Worm (Caenorhabditis elegans) whole organism, L2 larva: ENCODE results near the gene R166.2.

ENCODE experiments used
- C34F6.9 ChIP-seq: fragments of 150-350 bp; optimal IDR thresholded peaks from 2 replicates; lab custom pipeline; 2014; ENCODE audit warnings: missing biosample characterization, missing genetic modification characterization
- F13H6.1 ChIP-seq: sonication (generic microtip); optimal IDR thresholded peaks from 2 replicates; lab custom pipeline; 2016; ENCODE audit warnings: missing genetic modification characterization, missing compliant biosample characterization
- R02D3.7 ChIP-seq: fragments of 150-350 bp; optimal IDR thresholded peaks from 2 replicates; lab custom pipeline; 2014; ENCODE audit warnings: missing biosample characterization, missing genetic modification characterization
- Y55F3AM.14 ChIP-seq: fragments of 200-800 bp; sonication (Bioruptor generic); optimal IDR thresholded peaks from 2 replicates; lab custom pipeline; 2018; ENCODE audit warnings: mild to moderate bottlenecking, missing genetic modification characterization, missing compliant biosample characterization
- ZK546.5 ChIP-seq: sonication (generic microtip); optimal IDR thresholded peaks from 2 replicates; lab custom pipeline; 2017; ENCODE audit warnings: missing biosample characterization, missing genetic modification characterization
- alr-1 ChIP-seq: fragments of 150-350 bp; optimal IDR thresholded peaks from 2 replicates; lab custom pipeline; 2014; ENCODE audit warnings: missing biosample characterization, missing genetic modification characterization
- aly-2 ChIP-seq: fragments of 150-350 bp; optimal IDR thresholded peaks from 2 replicates; lab custom pipeline; 2014; ENCODE audit warnings: missing biosample characterization, missing genetic modification characterization
- ama-1 ChIP-seq: fragments of 150-350 bp; optimal IDR thresholded peaks from 2 replicates; lab custom pipeline; 2018; ENCODE audit warnings: inconsistent platforms
- blmp-1 ChIP-seq: sonication (generic microtip); optimal IDR thresholded peaks from 2 replicates; lab custom pipeline; 2017; ENCODE audit warnings: missing genetic modification characterization, mild to moderate bottlenecking, missing compliant biosample characterization, antibody characterized with exemption, moderate library complexity; ENCODE audit not compliant: insufficient read depth
- ceh-16 ChIP-seq: fragments of 150-350 bp; optimal IDR thresholded peaks from 2 replicates; lab custom pipeline; 2014; ENCODE audit warnings: missing biosample characterization, missing genetic modification characterization
- ceh-82 ChIP-seq: fragments of 150-350 bp; optimal IDR thresholded peaks from 2 replicates; lab custom pipeline; 2014; ENCODE audit warnings: missing biosample characterization, missing genetic modification characterization
- crh-2 ChIP-seq: sonication (generic microtip); optimal IDR thresholded peaks from 2 replicates; lab custom pipeline; 2017; ENCODE audit warnings: missing biosample characterization, missing genetic modification characterization
- dmd-4 ChIP-seq: sonication (generic microtip); optimal IDR thresholded peaks from 2 replicates; lab custom pipeline; 2017; ENCODE audit warnings: missing biosample characterization, missing genetic modification characterization
- egl-27 ChIP-seq: sonication (generic microtip); optimal IDR thresholded peaks from 3 replicates; lab custom pipeline; 2017; ENCODE audit warnings: missing biosample characterization, missing genetic modification reagents, missing genetic modification characterization
- elt-1 ChIP-seq: fragments of 150-350 bp; optimal IDR thresholded peaks from 2 replicates; lab custom pipeline; 2014; ENCODE audit warnings: missing biosample characterization, missing genetic modification characterization
- elt-3 ChIP-seq: sonication (generic microtip); optimal IDR thresholded peaks from 2 replicates; lab custom pipeline; 2017; ENCODE audit warnings: missing biosample characterization, missing genetic modification characterization
- fos-1 ChIP-seq: fragments of 150-350 bp; optimal IDR thresholded peaks from 2 replicates; lab custom pipeline; 2014; ENCODE audit warnings: missing biosample characterization, missing genetic modification characterization
- lin-11 ChIP-seq: fragments of 150-350 bp; sonication (generic microtip); optimal IDR thresholded peaks from 2 replicates; lab custom pipeline; 2014; ENCODE audit warnings: missing biosample characterization, missing genetic modification characterization, inconsistent platforms, mixed read lengths
- lin-13 ChIP-seq: fragments of 150-350 bp; optimal IDR thresholded peaks from 2 replicates; lab custom pipeline; 2014; ENCODE audit warnings: missing biosample characterization, missing genetic modification reagents, missing genetic modification characterization
- lin-39 ChIP-seq: fragments of 150-350 bp; optimal IDR thresholded peaks from 2 replicates; lab custom pipeline; 2014; ENCODE audit warnings: missing biosample characterization, missing genetic modification reagents, missing genetic modification characterization
- lsy-2 ChIP-seq, 2 experiments: fragments of 150-350 bp in 1 of 2; sonication (generic microtip) in 1 of 2; optimal IDR thresholded peaks; 2 replicates each; lab custom pipeline; 2014 to 2017; ENCODE audit warnings: missing biosample characterization in 2 of 2, missing genetic modification characterization in 2 of 2
- mab-5 ChIP-seq: fragments of 150-350 bp; optimal IDR thresholded peaks from 2 replicates; lab custom pipeline; 2014; ENCODE audit warnings: missing biosample characterization, missing genetic modification characterization
- mbf-1 ChIP-seq: sonication (generic microtip); optimal IDR thresholded peaks from 2 replicates; lab custom pipeline; 2017; ENCODE audit warnings: missing biosample characterization, missing genetic modification characterization
- nhr-10 ChIP-seq: sonication (generic microtip); optimal IDR thresholded peaks from 2 replicates; lab custom pipeline; 2017; ENCODE audit warnings: missing biosample characterization, missing genetic modification characterization
- nhr-11 ChIP-seq: fragments of 150-350 bp; optimal IDR thresholded peaks from 2 replicates; lab custom pipeline; 2014; ENCODE audit warnings: missing biosample characterization, missing genetic modification characterization
- nhr-129 ChIP-seq: fragments of 150-350 bp; optimal IDR thresholded peaks from 2 replicates; lab custom pipeline; 2014; ENCODE audit warnings: missing biosample characterization, missing genetic modification characterization
- nhr-21 ChIP-seq: fragments of 150-350 bp; optimal IDR thresholded peaks from 2 replicates; lab custom pipeline; 2014; ENCODE audit warnings: missing biosample characterization, missing genetic modification characterization
- nhr-23 ChIP-seq: fragments of 150-350 bp; optimal IDR thresholded peaks from 2 replicates; lab custom pipeline; 2014; ENCODE audit warnings: missing biosample characterization, missing genetic modification reagents, missing genetic modification characterization
- nhr-237 ChIP-seq: fragments of 150-350 bp; optimal IDR thresholded peaks from 2 replicates; lab custom pipeline; 2014; ENCODE audit warnings: missing biosample characterization, missing genetic modification characterization
- nhr-6 ChIP-seq: fragments of 150-350 bp; optimal IDR thresholded peaks from 2 replicates; lab custom pipeline; 2014; ENCODE audit warnings: missing biosample characterization, missing genetic modification characterization
- nhr-77 ChIP-seq: fragments of 150-350 bp; optimal IDR thresholded peaks from 2 replicates; lab custom pipeline; 2014; ENCODE audit warnings: missing biosample characterization, missing genetic modification characterization
- peb-1 ChIP-seq: fragments of 150-350 bp; optimal IDR thresholded peaks from 2 replicates; lab custom pipeline; 2014; ENCODE audit warnings: missing biosample characterization, missing genetic modification characterization
- sem-4 ChIP-seq: fragments of 150-350 bp; optimal IDR thresholded peaks from 2 replicates; lab custom pipeline; 2014; ENCODE audit warnings: missing biosample characterization, missing genetic modification reagents, missing genetic modification characterization
- skn-1 ChIP-seq: sonication (generic microtip); optimal IDR thresholded peaks from 2 replicates; lab custom pipeline; 2017; ENCODE audit warnings: missing biosample characterization, missing genetic modification characterization
- sma-3 ChIP-seq: sonication (generic microtip); optimal IDR thresholded peaks from 2 replicates; lab custom pipeline; 2016; ENCODE audit warnings: missing genetic modification reagents, missing genetic modification characterization, missing compliant biosample characterization
- sma-9 ChIP-seq, 2 experiments: fragments of 150-350 bp in 1 of 2; sonication (generic microtip) in 1 of 2; optimal IDR thresholded peaks; 2 replicates each; lab custom pipeline; 2014 to 2016; ENCODE audit warnings: missing genetic modification characterization in 2 of 2, mild to moderate bottlenecking in 1 of 2, missing biosample characterization in 1 of 2, missing compliant biosample characterization in 1 of 2, missing genetic modification reagents in 1 of 2, moderate library complexity in 1 of 2
- snpc-4 ChIP-seq: fragments of 150-350 bp; optimal IDR thresholded peaks from 2 replicates; lab custom pipeline; 2014; ENCODE audit warnings: missing biosample characterization, missing genetic modification characterization
- unc-39 ChIP-seq: fragments of 150-350 bp; optimal IDR thresholded peaks from 2 replicates; lab custom pipeline; 2014; ENCODE audit warnings: missing biosample characterization, missing genetic modification characterization
- unc-55 ChIP-seq: fragments of 150-350 bp; sonication (generic microtip); optimal IDR thresholded peaks from 3 replicates; lab custom pipeline; 2014; ENCODE audit warnings: missing biosample characterization, missing genetic modification reagents, missing genetic modification characterization
- zag-1 ChIP-seq: fragments of 150-350 bp; optimal IDR thresholded peaks from 2 replicates; lab custom pipeline; 2014; ENCODE audit warnings: missing biosample characterization, missing genetic modification characterization
- ztf-1 ChIP-seq: fragments of 200-800 bp; sonication (Bioruptor generic); conservative IDR thresholded peaks from 2 replicates; pipeline ENCODE4 v1.3.6; 2022; ENCODE audit warnings: missing genetic modification characterization, missing compliant biosample characterization
- ztf-11 ChIP-seq: sonication (generic microtip); optimal IDR thresholded peaks from 2 replicates; lab custom pipeline; 2017; ENCODE audit warnings: missing biosample characterization, missing genetic modification characterization
- ztf-4 ChIP-seq: fragments of 150-350 bp; optimal IDR thresholded peaks from 2 replicates; lab custom pipeline; 2014; ENCODE audit warnings: missing biosample characterization, missing genetic modification characterization

R166.2 gene

DNA sequence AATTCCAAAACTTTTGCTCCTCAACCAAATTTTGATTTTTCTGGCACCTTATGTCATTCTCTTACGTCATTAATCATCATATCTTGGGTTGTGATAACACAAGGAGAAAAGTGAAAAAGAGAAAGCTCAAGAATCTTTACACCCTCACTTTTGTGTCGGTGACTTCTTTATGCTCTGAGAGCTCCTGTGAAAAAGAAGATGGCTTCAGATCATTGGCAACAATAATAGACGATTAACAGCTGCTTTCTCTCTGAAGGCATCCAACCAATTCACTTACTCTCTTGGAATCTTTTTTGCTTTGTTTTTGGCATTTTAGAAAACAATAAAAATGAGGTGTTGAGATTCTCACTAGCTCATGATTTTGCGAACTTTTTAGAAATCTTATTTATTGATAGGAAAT, 32.0 kb upstream of the R166.2 start:
- TF ChIP-seq mab-5 (tag; lab: Kevin White, UChicago), result no peak
- TF ChIP-seq C34F6.9 (tag; lab: Kevin White, UChicago), result no peak
- peak in 1 of 2 experiments; percentile 19 for TF ChIP-seq lsy-2 (tag; optimal IDR thresholded peaks at IDR 0.05; lab: Kevin White, UChicago)
- TF ChIP-seq sma-9 (GFP tag; optimal IDR thresholded peaks at IDR 0.05; lab: Kevin White, UChicago), result peak; percentile 55
- no peak for TF ChIP-seq sma-9 (tag; optimal IDR thresholded peaks at IDR 0.05; lab: Kevin White, UChicago)
- TF ChIP-seq fos-1 (tag; lab: Kevin White, UChicago), result no peak
- TF ChIP-seq snpc-4 (tag; lab: Kevin White, UChicago), result no peak

DNA sequence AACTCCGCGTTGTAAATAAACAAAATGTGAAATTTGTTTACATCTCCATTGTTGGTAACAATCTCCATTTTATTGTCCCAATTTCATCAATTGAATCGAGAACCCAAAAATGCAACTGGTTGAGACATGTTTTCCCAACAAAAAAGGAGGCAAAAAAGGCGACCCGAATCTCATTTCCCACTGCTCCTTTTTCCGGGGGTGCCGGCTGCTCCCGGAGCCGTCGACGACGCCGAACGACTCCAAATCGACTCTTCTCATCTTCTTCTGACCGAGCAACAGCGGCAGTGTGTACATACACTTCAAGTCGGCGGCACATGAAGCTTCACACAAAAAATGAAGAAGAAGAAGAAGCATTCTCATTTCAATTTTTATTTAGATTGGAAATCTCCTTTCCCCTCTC, 29.0 kb upstream of the R166.2 start:
- TF ChIP-seq lin-11 (tag; lab: Kevin White, UChicago) (no peak), skn-1 (no peak), sma-9 (GFP tag; optimal IDR thresholded peaks at IDR 0.05; lab: Kevin White, UChicago) (no peak), sma-9 (tag; optimal IDR thresholded peaks at IDR 0.05; lab: Kevin White, UChicago) (no peak), lin-39 (tag; lab: Kevin White, UChicago) (no peak), F13H6.1 (no peak), nhr-77 (tag; lab: Kevin White, UChicago) (no peak), alr-1 (no peak), mbf-1 (tag; lab: Kevin White, UChicago) (no peak), R02D3.7 (tag; lab: Kevin White, UChicago) (no peak), ceh-16 (tag; lab: Kevin White, UChicago) (no peak), lsy-2 (tag; optimal IDR thresholded peaks at IDR 0.05; lab: Kevin White, UChicago) (no peak), nhr-129 (no peak), ztf-1 (GFP tag; lab: Robert Waterston, UW) (no peak), peb-1 (no peak), aly-2 (tag; lab: Kevin White, UChicago) (no peak), ztf-4 (tag; lab: Kevin White, UChicago) (no peak), elt-1 (tag; lab: Kevin White, UChicago) (no peak)

DNA sequence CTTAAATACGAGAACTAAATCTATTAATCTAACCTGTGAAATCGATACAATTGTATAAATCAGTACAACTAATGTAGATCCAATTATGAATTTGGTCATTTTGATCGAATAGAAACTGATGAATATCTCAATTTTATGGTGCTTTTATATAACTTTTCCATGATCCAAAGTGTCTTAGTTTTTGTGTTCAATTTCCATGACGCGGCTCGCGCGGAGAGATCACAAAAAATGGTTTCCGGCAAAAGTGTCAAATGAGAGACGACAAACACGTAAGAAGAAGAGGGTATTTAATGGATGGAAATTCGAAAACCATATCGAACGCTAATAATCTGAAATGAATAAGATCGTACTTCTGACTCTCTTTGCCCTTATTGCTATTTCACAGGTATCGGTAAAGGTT, 27.1 kb upstream of the R166.2 start, which contains the start of the genes C06A1.6 and C06A1.7:
Gene C06A1.6, minus strand, starts transcription at position 101 of the 400 bp plus-strand sequence.
Gene C06A1.7, plus strand, starts transcription at position 314 of the 400 bp plus-strand sequence.
- no peak for TF ChIP-seq crh-2 (tag; lab: Kevin White, UChicago)
- TF ChIP-seq mab-5 (tag; lab: Kevin White, UChicago), result no peak

DNA sequence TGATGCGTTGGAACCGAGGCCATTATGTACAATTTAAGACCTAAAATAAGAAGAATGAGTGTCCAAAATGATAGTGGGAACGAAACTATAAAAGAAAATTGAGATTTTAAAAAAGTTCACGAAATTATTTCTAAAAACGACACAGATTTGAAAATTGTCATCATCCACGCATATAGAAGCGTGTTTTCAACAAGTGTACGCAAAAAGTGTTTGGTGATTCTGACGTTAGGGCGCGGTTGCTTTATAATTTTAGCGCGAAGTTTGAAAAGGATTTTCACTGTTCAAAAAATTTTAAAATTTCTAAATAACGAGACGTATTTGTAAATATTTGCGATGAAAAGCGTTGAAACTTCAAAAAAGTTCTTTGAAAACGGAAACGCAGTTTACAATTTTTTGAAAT, 25.9 kb upstream of the R166.2 start, which contains the start of gene cdc-48.1:
Gene cdc-48.1, minus strand, starts transcription at position 40 of the 400 bp plus-strand sequence.
- TF ChIP-seq mab-5 (tag; lab: Kevin White, UChicago) (peak; percentile 98), elt-1 (tag; lab: Kevin White, UChicago) (peak; percentile 47), snpc-4 (tag; lab: Kevin White, UChicago) (peak; percentile 95), unc-55 (GFP tag; lab: Kevin White, UChicago) (peak; percentile 100), nhr-77 (tag; lab: Kevin White, UChicago) (peak; percentile 99), sma-9 (GFP tag; optimal IDR thresholded peaks at IDR 0.05; lab: Kevin White, UChicago) (peak; percentile 100), sma-9 (tag; optimal IDR thresholded peaks at IDR 0.05; lab: Kevin White, UChicago) (peak; percentile 49), nhr-129 (peak; percentile 99), skn-1 (peak; percentile 100), nhr-237 (tag; lab: Kevin White, UChicago) (peak; percentile 93), ceh-82 (peak; percentile 98), Y55F3AM.14 (peak; percentile 99), aly-2 (tag; lab: Kevin White, UChicago) (peak; percentile 81), R02D3.7 (tag; lab: Kevin White, UChicago) (peak; percentile 91), ztf-11 (tag; lab: Kevin White, UChicago) (peak; percentile 87), ztf-4 (tag; lab: Kevin White, UChicago) (peak; percentile 100), sem-4 (tag; lab: Kevin White, UChicago) (peak; percentile 100), dmd-4 (peak; percentile 78), nhr-6 (tag; lab: Kevin White, UChicago) (peak; percentile 100), elt-3 (no peak), ztf-1 (GFP tag; lab: Robert Waterston, UW) (peak; percentile 99; the same call in 1 of the 2 replicates), peb-1 (peak; percentile 55), F13H6.1 (peak; percentile 100), nhr-10 (tag; lab: Kevin White, UChicago) (peak; percentile 95), zag-1 (tag; lab: Kevin White, UChicago) (peak; percentile 100), fos-1 (tag; lab: Kevin White, UChicago) (peak; percentile 100), nhr-21 (tag; lab: Kevin White, UChicago) (peak; percentile 100), ama-1 (lab: Kevin White, UChicago) (peak; percentile 97), crh-2 (tag; lab: Kevin White, UChicago) (peak; percentile 100), C34F6.9 (tag; lab: Kevin White, UChicago) (peak; percentile 100), sma-3 (peak; percentile 100), unc-39 (tag; lab: Kevin White, UChicago) (peak; percentile 57), lin-13 (GFP tag; lab: Kevin White, UChicago) (peak; percentile 100), blmp-1 (peak; percentile 97), lin-39 (tag; lab: Kevin White, UChicago) (peak; percentile 99), egl-27 (tag; lab: Kevin White, UChicago) (peak; percentile 100), alr-1 (no peak), ZK546.5 (peak; percentile 93), nhr-11 (peak; percentile 98), nhr-23 (tag; lab: Kevin White, UChicago) (peak; percentile 62), lsy-2 (tag; optimal IDR thresholded peaks at IDR 0.05; lab: Kevin White, UChicago) (peak; percentile 98 to 99)
